Worm (Caenorhabditis elegans): Measurements from ENCODE around the gene gmpr-1.

The gmpr-1 gene

DNA sequence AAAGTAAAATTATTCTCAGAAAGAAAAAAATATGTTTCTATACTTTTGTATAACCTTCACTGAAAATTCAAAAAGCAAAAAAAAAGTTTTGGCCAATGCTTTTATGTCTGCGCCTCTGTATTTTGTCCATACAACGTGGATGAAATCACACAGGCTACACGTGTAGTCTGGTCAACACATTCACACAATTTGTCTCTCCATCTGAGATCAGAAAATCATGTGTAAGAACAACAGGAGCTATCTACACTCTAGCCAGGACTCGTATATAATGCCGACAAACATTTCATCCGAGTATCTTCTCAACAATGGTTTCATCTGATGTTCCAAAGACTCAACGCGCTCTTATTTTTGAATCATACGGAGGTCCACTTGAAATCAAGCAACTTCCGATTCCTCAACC is 44.3 kb downstream of the gmpr-1 start, which contains the start of gene D2063.1:
TSS of gene D2063.1 (plus strand) at position 281 of the 400 bp plus-strand sequence.
- TF ChIP-seq blmp-1 (tag; optimal IDR thresholded peaks at IDR 0.05) (no peak), nhr-237 (tag; optimal IDR thresholded peaks at IDR 0.05) (no peak), C04F5.9 (tag; optimal IDR thresholded peaks at IDR 0.05) (no peak), nhr-11 (tag; optimal IDR thresholded peaks at IDR 0.05) (peak; percentile 13), unc-98 (GFP tag; IDR thresholded peaks at IDR 0.05) (no peak), elt-3 (tag; optimal IDR thresholded peaks at IDR 0.05) (no peak), Y116A8C.19 (tag; optimal IDR thresholded peaks at IDR 0.05; ENCODE audit: borderline replicate concordance) (no peak), lin-14 (GFP tag; optimal IDR thresholded peaks at IDR 0.05) (peak; percentile 34), zag-1 (tag; optimal IDR thresholded peaks at IDR 0.05) (no peak), skn-1 (tag; optimal IDR thresholded peaks at IDR 0.05) (no peak), snu-23 (GFP tag; optimal IDR thresholded peaks at IDR 0.05) (no peak), ama-1 (optimal IDR thresholded peaks at IDR 0.05) (no peak), hlh-17 (GFP tag; optimal IDR thresholded peaks at IDR 0.05; ENCODE audit: borderline replicate concordance) (no peak), nhr-77 (tag; optimal IDR thresholded peaks at IDR 0.05) (no peak), nhr-20 (tag; optimal IDR thresholded peaks at IDR 0.05) (peak; percentile 44), nhr-71 (tag; optimal IDR thresholded peaks at IDR 0.05) (peak; percentile 53), nhr-19 (GFP tag; conservative IDR thresholded peaks at IDR 0.05) (peak; percentile 18; the same call in 1 of the 2 replicates), mef-2 (tag; optimal IDR thresholded peaks at IDR 0.05) (no peak), vab-15 (tag; optimal IDR thresholded peaks at IDR 0.05) (no peak), alr-1 (tag; optimal IDR thresholded peaks at IDR 0.05; ENCODE audit: borderline replicate concordance) (no peak), ztf-11 (tag; optimal IDR thresholded peaks at IDR 0.05) (no peak), fkh-10 (GFP tag; optimal IDR thresholded peaks at IDR 0.05) (no peak), tbx-2 (tag; optimal IDR thresholded peaks at IDR 0.05) (no peak), egl-27 (tag; optimal IDR thresholded peaks at IDR 0.05) (no peak), nhr-90 (tag; optimal IDR thresholded peaks at IDR 0.05; ENCODE audit: poor library complexity) (no peak), ceh-8 (GFP tag; optimal IDR thresholded peaks at IDR 0.05) (no peak), nhr-76 (tag; optimal IDR thresholded peaks at IDR 0.05) (no peak), ets-5 (GFP tag; IDR thresholded peaks at IDR 0.05) (no peak), efl-1 (optimal IDR thresholded peaks at IDR 0.05) (no peak), efl-1 (GFP tag; optimal IDR thresholded peaks at IDR 0.05 in 1 of 2) (no peak), mep-1 (tag; optimal IDR thresholded peaks at IDR 0.05) (no peak), rnt-1 (tag; optimal IDR thresholded peaks at IDR 0.05) (peak; percentile 58), fos-1 (tag; optimal IDR thresholded peaks at IDR 0.05) (no peak), ces-1 (GFP tag; optimal IDR thresholded peaks at IDR 0.05) (no peak), lin-35 (GFP tag; optimal IDR thresholded peaks at IDR 0.05) (no peak), ceh-63 (GFP tag; optimal IDR thresholded peaks at IDR 0.05) (no peak), xbp-1 (tag; optimal IDR thresholded peaks at IDR 0.05) (no peak), irx-1 (tag; optimal IDR thresholded peaks at IDR 0.05) (no peak), pag-3 (tag; optimal IDR thresholded peaks at IDR 0.05; ENCODE audit: borderline replicate concordance, insufficient read depth) (no peak)

DNA sequence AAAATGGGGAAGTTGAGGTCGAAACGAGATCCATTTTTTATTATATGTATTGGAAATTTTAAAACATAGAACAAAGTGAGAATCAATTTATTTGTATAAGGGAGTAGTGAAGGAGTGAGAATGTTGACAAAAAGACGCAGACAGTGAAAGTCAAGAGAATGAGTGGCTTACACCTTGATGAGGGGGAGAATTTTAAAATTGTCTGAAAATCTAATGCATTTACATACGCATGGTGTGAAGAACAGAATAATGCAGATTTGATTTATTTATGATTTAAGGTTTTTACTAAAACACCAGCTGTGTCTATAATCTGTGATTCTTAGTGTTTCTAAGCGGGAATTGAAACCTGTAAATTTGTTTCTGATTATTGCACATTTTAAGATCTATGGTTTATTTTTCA is 45.8 kb downstream of the gmpr-1 start, which contains the start of gene nhr-125:
TSS of gene nhr-125 (minus strand) at position 101 of the 400 bp plus-strand sequence.
- no peak for TF ChIP-seq fos-1 (tag; optimal IDR thresholded peaks at IDR 0.05)
- TF ChIP-seq alr-1 (tag; optimal IDR thresholded peaks at IDR 0.05; ENCODE audit: borderline replicate concordance) = no peak
- TF ChIP-seq zag-1 (tag; optimal IDR thresholded peaks at IDR 0.05) = no peak
- TF ChIP-seq ceh-8 (GFP tag; optimal IDR thresholded peaks at IDR 0.05) = no peak
- TF ChIP-seq isw-1 (GFP tag; IDR thresholded peaks at IDR 0.05) = no peak
- no peak for TF ChIP-seq lsy-2 (tag; optimal IDR thresholded peaks at IDR 0.05)
- TF ChIP-seq sptf-1 (tag; optimal IDR thresholded peaks at IDR 0.05) = no peak
- no peak for TF ChIP-seq lin-14 (GFP tag; optimal IDR thresholded peaks at IDR 0.05)
- TF ChIP-seq vab-15 (tag; optimal IDR thresholded peaks at IDR 0.05) = no peak
